Worm (Caenorhabditis elegans) whole organism, early embryonic: ENCODE results near the gene grl-19.

Source experiments
- B0310.2 ChIP-seq: sonication (generic microtip); optimal IDR thresholded peaks from 2 replicates; lab custom pipeline; 2016; ENCODE audit warnings: mild to moderate bottlenecking, missing genetic modification characterization, missing compliant biosample characterization
- F13C5.2 ChIP-seq: sonication (generic microtip); optimal IDR thresholded peaks from 2 replicates; lab custom pipeline; 2017; ENCODE audit warnings: mild to moderate bottlenecking, missing genetic modification characterization, inconsistent platforms, missing compliant biosample characterization
- aly-1 ChIP-seq: sonication (generic microtip); optimal IDR thresholded peaks from 2 replicates; lab custom pipeline; 2016; ENCODE audit warnings: missing genetic modification characterization, missing compliant biosample characterization
- ama-1 ChIP-seq: fragments of 150-350 bp; optimal IDR thresholded peaks from 2 replicates; lab custom pipeline; 2014
- ceh-13 ChIP-seq: fragments of 200-800 bp; sonication (Bioruptor generic); optimal IDR thresholded peaks from 2 replicates; lab custom pipeline; 2018; ENCODE audit warnings: mild to moderate bottlenecking, missing genetic modification characterization, missing compliant biosample characterization
- ets-7 ChIP-seq: sonication (generic microtip); optimal IDR thresholded peaks from 2 replicates; lab custom pipeline; 2016; ENCODE audit warnings: missing genotype, missing genetic modification characterization, missing compliant biosample characterization
- flt-1 ChIP-seq: fragments of 200-800 bp; sonication (Bioruptor generic); IDR thresholded peaks from 2 replicates; pipeline ENCODE4 v1.3.6; 2022; ENCODE audit warnings: missing genetic modification characterization, missing compliant biosample characterization
- hmg-4 ChIP-seq: fragments of 200-800 bp; sonication (Bioruptor generic); optimal IDR thresholded peaks from 2 replicates; lab custom pipeline; 2018; ENCODE audit warnings: mild to moderate bottlenecking, missing genetic modification characterization, missing compliant biosample characterization
- hnd-1 ChIP-seq: sonication (generic microtip); optimal IDR thresholded peaks from 2 replicates; lab custom pipeline; 2016; ENCODE audit warnings: missing genetic modification characterization, missing compliant biosample characterization
- pes-1 ChIP-seq: fragments of 200-800 bp; sonication (Bioruptor generic); IDR thresholded peaks from 2 replicates; pipeline ENCODE4 v1.3.6; 2022; ENCODE audit warnings: missing genetic modification reagents, missing genetic modification characterization, missing compliant biosample characterization
- scrt-1 ChIP-seq: fragments of 200-800 bp; sonication (Bioruptor generic); IDR thresholded peaks from 2 replicates; pipeline ENCODE4 v1.3.6; 2022; ENCODE audit warnings: missing genetic modification characterization, missing compliant biosample characterization
- tbx-11 ChIP-seq: fragments of 200-800 bp; sonication (Bioruptor generic); IDR thresholded peaks from 2 replicates; pipeline ENCODE4 v1.3.6; 2022; ENCODE audit warnings: missing genetic modification characterization, missing compliant biosample characterization
- tbx-37 ChIP-seq: fragments of 200-800 bp; sonication (Bioruptor generic); conservative IDR thresholded peaks from 2 replicates; pipeline ENCODE4 v1.3.6; 2022; ENCODE audit warnings: missing genetic modification reagents, missing genetic modification characterization, missing compliant biosample characterization

DNA sequence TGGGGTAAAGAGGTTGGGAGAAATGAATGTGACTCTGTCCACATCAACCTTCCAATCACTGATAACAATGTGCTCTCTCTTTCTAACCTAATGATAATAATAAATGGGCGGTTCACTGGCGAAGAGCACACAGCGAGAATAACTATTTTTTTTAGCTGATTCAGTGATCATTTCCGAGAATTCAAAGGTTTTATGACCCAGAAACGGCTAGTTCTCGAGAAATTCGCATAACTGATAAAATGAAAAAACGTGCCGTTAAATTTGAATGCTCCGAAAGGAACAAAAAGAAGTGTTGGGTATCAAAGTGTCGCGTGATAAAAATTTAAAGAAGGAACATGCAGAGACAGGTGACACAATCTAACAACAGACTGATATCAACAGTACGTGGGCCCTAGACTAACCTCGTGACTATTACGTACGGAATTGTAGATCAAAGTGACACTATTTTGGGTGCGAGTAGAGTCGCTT is 43.4 kb upstream of the grl-19 start:
- TF ChIP-seq ama-1 (lab: Kevin White, UChicago): no peak
- TF ChIP-seq aly-1 (tag; lab: Kevin White, UChicago): no peak
- TF ChIP-seq scrt-1 (GFP tag; lab: Robert Waterston, UW): no peak
- no peak for TF ChIP-seq F13C5.2
- TF ChIP-seq ceh-13: no peak
- no peak for TF ChIP-seq hnd-1
- TF ChIP-seq pes-1: no peak
- TF ChIP-seq ets-7: no peak
- no peak for TF ChIP-seq tbx-37 (GFP tag; lab: Robert Waterston, UW)
- no peak for TF ChIP-seq flt-1 (GFP tag; lab: Robert Waterston, UW)
- TF ChIP-seq B0310.2 (tag; lab: Kevin White, UChicago): no peak
- no peak for TF ChIP-seq tbx-11 (GFP tag; lab: Robert Waterston, UW)
- no peak for TF ChIP-seq hmg-4 (GFP tag; lab: Kevin White, UChicago)
